Fruit fly (Drosophila melanogaster) whole organism, prepupa: ENCODE data around the gene CG2663.

Experiments used
- CG11294 ChIP-seq: fragments of 200-800 bp; sonication (Bioruptor generic); IDR thresholded peaks from 2 replicates; pipeline ENCODE4 v1.3.6; 2022; ENCODE audit warnings: missing biosample characterization, missing genetic modification characterization
- CG16779 ChIP-seq: fragments of 200-800 bp; sonication (Bioruptor generic); optimal IDR thresholded peaks from 3 replicates; lab custom pipeline; 2017; ENCODE audit warnings: missing biosample characterization, mild to moderate bottlenecking, missing genetic modification characterization
- CG31627 ChIP-seq: fragments of 200-800 bp; sonication (Bioruptor generic); optimal IDR thresholded peaks from 3 replicates; lab custom pipeline; 2016; ENCODE audit warnings: missing biosample characterization, missing genetic modification characterization
- CG6276 ChIP-seq: fragments of 200-800 bp; sonication (Bioruptor generic); optimal IDR thresholded peaks from 2 replicates; lab custom pipeline; 2017; ENCODE audit warnings: missing biosample characterization, mild to moderate bottlenecking, missing genetic modification characterization
- CG7368 ChIP-seq: fragments of 200-800 bp; sonication (Bioruptor generic); optimal IDR thresholded peaks from 3 replicates; lab custom pipeline; 2016; ENCODE audit warnings: missing biosample characterization, missing genetic modification characterization
- Gug ChIP-seq: fragments of 200-800 bp; sonication (Bioruptor generic); IDR thresholded peaks from 2 replicates; pipeline ENCODE4 v1.3.6; 2022; ENCODE audit warnings: missing biosample characterization, missing genetic modification characterization
- Hr39 ChIP-seq: fragments of 200-800 bp; sonication (Bioruptor generic); optimal IDR thresholded peaks from 2 replicates; lab custom pipeline; 2016; ENCODE audit warnings: missing biosample characterization, missing genetic modification characterization
- OdsH ChIP-seq: fragments of 200-800 bp; sonication (Bioruptor generic); optimal IDR thresholded peaks from 3 replicates; lab custom pipeline; 2016; ENCODE audit warnings: missing biosample characterization, missing genetic modification characterization
- Sox15 ChIP-seq: fragments of 200-800 bp; sonication (Bioruptor generic); optimal IDR thresholded peaks from 3 replicates; lab custom pipeline; 2016; ENCODE audit warnings: missing biosample characterization, missing genetic modification characterization
- achi ChIP-seq: fragments of 200-800 bp; sonication (Bioruptor generic); optimal IDR thresholded peaks from 3 replicates; lab custom pipeline; 2016; ENCODE audit warnings: missing biosample characterization, missing genetic modification characterization
- eg ChIP-seq: fragments of 200-800 bp; sonication (Bioruptor generic); IDR thresholded peaks from 3 replicates; pipeline ENCODE4 v1.3.6; 2022; ENCODE audit warnings: missing biosample characterization, missing genetic modification characterization
- spab ChIP-seq: fragments of 200-800 bp; sonication (Bioruptor generic); optimal IDR thresholded peaks from 2 replicates; lab custom pipeline; 2017; ENCODE audit warnings: missing biosample characterization, mild to moderate bottlenecking, missing genetic modification characterization, missing genetic modification reagents

DNA sequence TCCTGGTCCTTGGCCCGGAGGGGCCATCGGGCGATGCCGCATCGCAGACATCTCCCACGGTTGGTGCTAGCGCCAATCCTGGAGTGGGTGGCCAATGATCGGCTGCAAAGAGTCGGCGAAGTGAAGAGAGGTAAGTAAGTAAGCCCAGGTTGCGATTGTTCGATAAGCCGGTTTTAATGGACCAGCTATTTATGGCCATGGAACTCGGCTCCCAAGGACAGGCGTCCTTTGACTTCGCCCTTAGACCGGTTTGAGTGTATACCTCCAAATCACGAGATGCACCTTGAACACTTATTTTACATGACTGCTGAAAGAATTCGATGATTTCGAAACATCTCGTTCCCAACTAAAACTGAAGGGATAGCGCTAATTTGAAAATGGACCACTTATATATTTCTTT lies 18.2 kb downstream of the CG2663 start:
- TF ChIP-seq Gug (GFP tag; lab: Robert Waterston, UW): no peak
- no peak for TF ChIP-seq CG7368 (GFP tag; lab: Kevin White, UChicago)
- no peak for TF ChIP-seq Hr39 (GFP tag; lab: Kevin White, UChicago)
- no peak for TF ChIP-seq Sox15 (GFP tag; lab: Kevin White, UChicago)
- no peak for TF ChIP-seq CG11294 (GFP tag; lab: Robert Waterston, UW)
- no peak for TF ChIP-seq CG6276 (GFP tag; lab: Kevin White, UChicago)
- no peak for TF ChIP-seq CG16779 (tag; lab: Kevin White, UChicago)
- TF ChIP-seq achi (GFP tag; lab: Kevin White, UChicago): no peak
- TF ChIP-seq OdsH: no peak
- TF ChIP-seq CG31627 (GFP tag; lab: Kevin White, UChicago): no peak
- no peak for TF ChIP-seq spab (GFP tag; lab: Kevin White, UChicago)
- no peak for TF ChIP-seq eg (GFP tag; lab: Robert Waterston, UW)
